Worm (Caenorhabditis elegans): Measurements from ENCODE around the gene B0244.9.

Gene B0244.9

DNA sequence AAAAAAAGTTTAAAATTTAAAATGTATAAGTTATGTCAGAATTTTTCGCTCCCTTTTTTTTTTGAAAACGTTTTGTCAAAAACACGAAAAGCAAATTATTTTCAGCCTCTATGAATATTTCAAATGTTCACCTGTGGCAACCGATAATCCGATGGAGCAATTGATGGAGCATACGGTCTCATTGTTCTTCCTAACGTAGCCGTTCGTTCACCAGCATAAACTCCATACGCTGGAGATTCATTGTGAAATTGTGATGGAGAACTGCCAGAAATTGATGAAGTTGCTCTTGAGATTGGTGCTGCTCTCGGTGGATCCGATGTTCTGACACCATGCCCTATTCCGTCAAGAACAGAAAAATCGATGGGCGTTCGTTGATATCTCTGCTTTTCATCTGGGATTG is 39.0 kb downstream of the B0244.9 start:
- no peak for TF ChIP-seq cog-1 (tag; optimal IDR thresholded peaks at IDR 0.05)
- TF ChIP-seq flt-1 (GFP tag; IDR thresholded peaks at IDR 0.05), result no peak
- no peak for TF ChIP-seq tab-1 (GFP tag; IDR thresholded peaks at IDR 0.05)
- no peak for TF ChIP-seq klf-2 (GFP tag; conservative IDR thresholded peaks at IDR 0.05)
- TF ChIP-seq ztf-29 (GFP tag; IDR thresholded peaks at IDR 0.05), result no peak
- TF ChIP-seq T22C8.4 (GFP tag; IDR thresholded peaks at IDR 0.05), result no peak
- TF ChIP-seq med-1 (GFP tag; optimal IDR thresholded peaks at IDR 0.05; ENCODE audit: insufficient read depth), result no peak
- TF ChIP-seq ref-1 (GFP tag; conservative IDR thresholded peaks at IDR 0.05), result no peak
- TF ChIP-seq ztf-23 (GFP tag; IDR thresholded peaks at IDR 0.05), result no peak

DNA sequence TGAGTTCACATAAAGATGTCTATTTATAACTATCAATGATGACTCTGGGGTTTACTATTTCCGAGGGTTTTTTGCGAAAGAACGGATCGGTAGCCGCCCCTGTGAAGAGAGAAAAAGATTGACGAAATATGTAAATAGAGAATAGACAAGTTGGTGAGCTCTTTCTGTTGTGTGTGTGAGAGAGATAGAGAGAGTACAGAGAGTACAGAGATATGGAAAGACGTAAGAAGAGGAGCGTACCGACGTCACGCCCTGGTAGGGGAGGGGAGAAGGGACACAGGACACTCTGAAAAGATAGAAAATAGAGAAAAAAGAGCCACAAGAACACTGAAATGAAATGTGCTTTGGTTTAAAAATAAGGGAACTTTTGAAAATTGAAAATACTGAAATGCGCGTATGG is 42.6 kb downstream of the B0244.9 start:
- TF ChIP-seq tab-1 (GFP tag; IDR thresholded peaks at IDR 0.05) (no peak), ztf-23 (GFP tag; IDR thresholded peaks at IDR 0.05) (no peak), ztf-29 (GFP tag; IDR thresholded peaks at IDR 0.05) (no peak), ref-1 (GFP tag; conservative IDR thresholded peaks at IDR 0.05) (no peak), cog-1 (tag; optimal IDR thresholded peaks at IDR 0.05) (no peak), med-1 (GFP tag; optimal IDR thresholded peaks at IDR 0.05; ENCODE audit: insufficient read depth) (no peak), T22C8.4 (GFP tag; IDR thresholded peaks at IDR 0.05) (no peak), klf-2 (GFP tag; conservative IDR thresholded peaks at IDR 0.05) (no peak), flt-1 (GFP tag; IDR thresholded peaks at IDR 0.05) (no peak)

DNA sequence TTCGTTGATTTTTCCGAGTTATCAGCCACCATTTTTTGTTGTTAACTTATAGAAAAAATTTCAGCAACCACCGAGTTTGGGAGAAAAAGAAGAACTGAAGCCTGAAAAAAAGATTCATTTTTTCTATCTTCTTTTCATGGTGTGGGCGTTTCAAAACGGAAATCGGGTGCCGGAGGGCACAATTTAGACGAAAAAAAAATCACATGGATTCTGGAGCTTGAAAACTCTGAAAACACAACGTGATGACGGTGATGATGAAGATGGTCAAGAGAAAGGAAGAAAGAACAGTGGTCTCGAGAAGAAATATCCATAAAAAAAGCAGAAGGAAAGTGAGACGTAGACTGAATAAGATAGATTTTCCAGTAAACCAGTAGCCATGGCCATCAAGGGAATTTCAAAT is 46.8 kb downstream of the B0244.9 start, which contains the start of gene rcan-1:
Gene rcan-1, minus strand, starts transcription at position 101 of the 400 bp plus-strand sequence.
- no peak for TF ChIP-seq med-1 (GFP tag; optimal IDR thresholded peaks at IDR 0.05; ENCODE audit: insufficient read depth)
- no peak for TF ChIP-seq klf-2 (GFP tag; conservative IDR thresholded peaks at IDR 0.05)
- no peak for TF ChIP-seq ref-1 (GFP tag; conservative IDR thresholded peaks at IDR 0.05)
- TF ChIP-seq ztf-23 (GFP tag; IDR thresholded peaks at IDR 0.05), result no peak
- no peak for TF ChIP-seq cog-1 (tag; optimal IDR thresholded peaks at IDR 0.05)
- TF ChIP-seq ztf-29 (GFP tag; IDR thresholded peaks at IDR 0.05), result no peak
- TF ChIP-seq T22C8.4 (GFP tag; IDR thresholded peaks at IDR 0.05), result no peak
- TF ChIP-seq flt-1 (GFP tag; IDR thresholded peaks at IDR 0.05), result no peak
- no peak for TF ChIP-seq tab-1 (GFP tag; IDR thresholded peaks at IDR 0.05)

DNA sequence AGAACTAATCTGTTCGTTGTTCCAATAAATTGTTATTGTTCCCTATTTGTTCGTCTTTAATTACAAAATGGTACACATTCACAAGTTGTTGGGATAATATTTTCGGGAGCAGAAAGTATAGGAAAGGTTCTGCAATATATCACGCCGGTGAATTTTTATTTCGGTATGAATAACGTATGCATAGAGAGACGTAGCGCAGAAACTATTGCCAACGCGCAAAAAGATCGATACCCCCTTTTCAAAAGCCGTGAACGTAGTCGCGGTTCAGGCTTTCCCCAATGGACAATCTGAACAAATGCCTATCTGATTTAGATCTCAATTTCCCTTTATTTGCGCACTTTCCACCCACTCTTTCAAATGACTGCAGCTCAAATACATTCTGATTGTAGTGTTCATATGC is 50.7 kb downstream of the B0244.9 start, which contains the start of gene pst-2:
Gene pst-2, plus strand, starts transcription at position 293 of the 400 bp plus-strand sequence.
- TF ChIP-seq T22C8.4 (GFP tag; IDR thresholded peaks at IDR 0.05) (no peak), cog-1 (tag; optimal IDR thresholded peaks at IDR 0.05) (no peak), flt-1 (GFP tag; IDR thresholded peaks at IDR 0.05) (no peak), med-1 (GFP tag; optimal IDR thresholded peaks at IDR 0.05; ENCODE audit: insufficient read depth) (no peak), klf-2 (GFP tag; conservative IDR thresholded peaks at IDR 0.05) (no peak), ztf-23 (GFP tag; IDR thresholded peaks at IDR 0.05) (no peak)

Measured in whole organism, midembryonic.